Fruit fly (Drosophila melanogaster) whole organism, pupa: Measurements from ENCODE around the gene toc.

Experiments
- CG12605 ChIP-seq: fragments of 200-800 bp; sonication (Bioruptor generic); IDR thresholded peaks from 2 replicates; pipeline ENCODE4 v1.3.6; 2022; ENCODE audit warnings: missing biosample characterization, missing genetic modification characterization
- CG14655 ChIP-seq: fragments of 200-800 bp; sonication (Bioruptor generic); optimal IDR thresholded peaks from 3 replicates; lab custom pipeline; 2017; ENCODE audit warnings: mild to moderate bottlenecking, missing biosample characterization, missing genetic modification reagents, missing genetic modification characterization
- CG15710 ChIP-seq: fragments of 200-800 bp; sonication (Bioruptor generic); optimal IDR thresholded peaks from 2 replicates; lab custom pipeline; 2018; ENCODE audit warnings: missing biosample characterization, mild to moderate bottlenecking, missing genetic modification characterization, moderate library complexity
- CG32121 ChIP-seq: fragments of 200-800 bp; sonication (Bioruptor generic); IDR thresholded peaks from 2 replicates; pipeline ENCODE4 v1.3.6; 2022; ENCODE audit warnings: missing biosample characterization, missing genetic modification characterization
- CG8159 ChIP-seq: fragments of 200-800 bp; sonication (Bioruptor generic); optimal IDR thresholded peaks from 3 replicates; lab custom pipeline; 2018; ENCODE audit warnings: missing biosample characterization, mild to moderate bottlenecking, missing genetic modification characterization, moderate library complexity
- CG9948 ChIP-seq: fragments of 200-800 bp; sonication (Bioruptor generic); optimal IDR thresholded peaks from 2 replicates; lab custom pipeline; 2018; ENCODE audit warnings: missing biosample characterization, mild to moderate bottlenecking, missing genetic modification characterization, moderate library complexity
- D1 ChIP-seq: fragments of 200-800 bp; sonication (Bioruptor generic); optimal IDR thresholded peaks from 2 replicates; lab custom pipeline; 2018; ENCODE audit warnings: missing biosample characterization, mild to moderate bottlenecking, missing genetic modification characterization, moderate library complexity
- Ets98B ChIP-seq: fragments of 200-800 bp; sonication (Bioruptor generic); IDR thresholded peaks from 2 replicates; pipeline ENCODE4 v1.3.6; 2022; ENCODE audit warnings: missing biosample characterization, missing genetic modification characterization
- fd96Ca ChIP-seq: fragments of 200-800 bp; sonication (Bioruptor generic); IDR thresholded peaks from 3 replicates; pipeline ENCODE4 v1.3.6; 2022; ENCODE audit warnings: missing biosample characterization, missing genetic modification characterization

DNA sequence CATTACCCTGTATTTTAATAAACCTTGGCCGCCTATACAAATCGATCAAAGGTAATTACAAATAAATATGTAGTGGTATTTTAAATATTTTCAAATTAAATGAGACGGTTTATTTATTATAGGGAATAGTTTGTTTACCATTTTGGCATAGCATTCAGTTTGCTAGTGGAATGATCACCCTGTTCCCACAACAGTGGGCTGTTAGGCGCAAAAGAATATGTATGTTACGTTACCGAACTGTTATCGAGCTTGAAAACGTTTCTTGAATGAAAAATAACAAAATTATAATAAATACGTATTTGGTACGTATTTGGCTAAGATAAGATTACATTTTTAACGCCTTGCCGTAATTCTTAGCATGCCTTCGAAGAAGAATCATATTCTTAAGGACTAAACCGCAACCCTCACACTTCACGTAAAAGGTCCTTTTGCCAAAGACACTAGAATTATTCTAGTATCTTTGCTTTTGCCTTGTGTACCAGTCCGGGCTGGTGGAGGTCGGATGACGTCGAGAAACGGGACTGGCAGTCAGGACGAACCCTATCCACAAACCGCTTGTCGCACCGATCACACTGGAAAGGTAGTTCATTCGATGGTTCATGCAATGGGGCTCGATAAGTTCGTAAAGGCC is 26.5 kb upstream of the toc start, which contains the start of gene CG44002:
- TF ChIP-seq CG9948 (tag; lab: Kevin White, UChicago): no peak
- TF ChIP-seq CG15710: no peak
- no peak for TF ChIP-seq fd96Ca (GFP tag; lab: Robert Waterston, UW)
- TF ChIP-seq D1 (tag; lab: Kevin White, UChicago): no peak
- TF ChIP-seq CG14655 (GFP tag; lab: Kevin White, UChicago): no peak
- no peak for TF ChIP-seq Ets98B
- no peak for TF ChIP-seq CG12605
- TF ChIP-seq CG8159 (tag; lab: Kevin White, UChicago): no peak
- TF ChIP-seq CG32121 (GFP tag; lab: Robert Waterston, UW): no peak
